Worm (Caenorhabditis elegans) whole organism, early embryonic: Measurements from ENCODE around the gene warf-1.

ENCODE experiments used
- aly-1 ChIP-seq: sonication (generic microtip); optimal IDR thresholded peaks from 2 replicates; lab custom pipeline; 2016; ENCODE audit warnings: missing genetic modification characterization, missing compliant biosample characterization
- ama-1 ChIP-seq: fragments of 150-350 bp; optimal IDR thresholded peaks from 2 replicates; lab custom pipeline; 2014
- ceh-36 ChIP-seq: sonication (generic microtip); optimal IDR thresholded peaks from 2 replicates; lab custom pipeline; 2016; ENCODE audit warnings: missing genetic modification characterization, inconsistent platforms, missing compliant biosample characterization
- flt-1 ChIP-seq: fragments of 200-800 bp; sonication (Bioruptor generic); IDR thresholded peaks from 2 replicates; pipeline ENCODE4 v1.3.6; 2022; ENCODE audit warnings: missing genetic modification characterization, missing compliant biosample characterization
- scrt-1 ChIP-seq: fragments of 200-800 bp; sonication (Bioruptor generic); IDR thresholded peaks from 2 replicates; pipeline ENCODE4 v1.3.6; 2022; ENCODE audit warnings: missing genetic modification characterization, missing compliant biosample characterization
- tbx-37 ChIP-seq: fragments of 200-800 bp; sonication (Bioruptor generic); conservative IDR thresholded peaks from 2 replicates; pipeline ENCODE4 v1.3.6; 2022; ENCODE audit warnings: missing genetic modification reagents, missing genetic modification characterization, missing compliant biosample characterization
- tra-4 ChIP-seq: sonication (generic microtip); optimal IDR thresholded peaks from 2 replicates; lab custom pipeline; 2017; ENCODE audit warnings: missing genetic modification characterization, missing compliant biosample characterization

- no peak for TF ChIP-seq aly-1 (tag; lab: Kevin White, UChicago)
- no peak for TF ChIP-seq scrt-1 (GFP tag; lab: Robert Waterston, UW)
- no peak for TF ChIP-seq ceh-36
- no peak for TF ChIP-seq tbx-37 (GFP tag; lab: Robert Waterston, UW)
- TF ChIP-seq ama-1, result no peak
- no peak for TF ChIP-seq tra-4 (tag; lab: Kevin White, UChicago)
- TF ChIP-seq flt-1 (GFP tag; lab: Robert Waterston, UW), result no peak
These were observed 11.5 kb upstream of the warf-1 start for ce11 chrIV:7623078-7623477.
